Worm (Caenorhabditis elegans) whole organism, mixed stage, embryonic: ENCODE measurements around the gene str-134.
A peak's percentile ranks its signal among the peaks of the same experiment; 100 is the strongest.

ENCODE experiments used
- M03D4.4 ChIP-seq: sonication (generic microtip); optimal IDR thresholded peaks from 2 replicates; lab custom pipeline; 2017; ENCODE audit warnings: mild to moderate bottlenecking, missing genetic modification characterization, missing compliant biosample characterization
- blmp-1 ChIP-seq: fragments of 150-350 bp; optimal IDR thresholded peaks from 2 replicates; lab custom pipeline; 2014; ENCODE audit warnings: missing biosample characterization, missing genetic modification characterization
- ceh-39 ChIP-seq: fragments of 150-350 bp; optimal IDR thresholded peaks from 2 replicates; lab custom pipeline; 2014; ENCODE audit warnings: missing biosample characterization, missing genetic modification characterization
- ceh-43 ChIP-seq: fragments of 200-800 bp; sonication (Bioruptor generic); optimal IDR thresholded peaks from 2 replicates; lab custom pipeline; 2018; ENCODE audit warnings: mild to moderate bottlenecking, missing genetic modification characterization, moderate library complexity, missing compliant biosample characterization
- ceh-83 ChIP-seq: fragments of 200-800 bp; sonication (Bioruptor generic); optimal IDR thresholded peaks from 2 replicates; lab custom pipeline; 2018; ENCODE audit warnings: mild to moderate bottlenecking, missing genetic modification characterization, missing compliant biosample characterization
- ces-1 ChIP-seq: fragments of 150-350 bp; optimal IDR thresholded peaks from 2 replicates; lab custom pipeline; 2014; ENCODE audit warnings: missing biosample characterization, missing genetic modification reagents, missing genetic modification characterization
- cnd-1 ChIP-seq: fragments of 200-800 bp; sonication (Bioruptor generic); optimal IDR thresholded peaks from 2 replicates; lab custom pipeline; 2018; ENCODE audit warnings: mild to moderate bottlenecking, missing genetic modification characterization, missing compliant biosample characterization
- drap-1 ChIP-seq: fragments of 200-800 bp; sonication (Bioruptor generic); optimal IDR thresholded peaks from 3 replicates; lab custom pipeline; 2018; ENCODE audit warnings: mild to moderate bottlenecking, missing genetic modification characterization, missing compliant biosample characterization
- elt-1 ChIP-seq: sonication (generic microtip); optimal IDR thresholded peaks from 2 replicates; lab custom pipeline; 2017; ENCODE audit warnings: missing genetic modification characterization, mild to moderate bottlenecking, missing compliant biosample characterization, antibody characterized with exemption, moderate library complexity, borderline replicate concordance; ENCODE audit not compliant: insufficient read depth
- flh-1 ChIP-seq: fragments of 200-800 bp; sonication (Bioruptor generic); optimal IDR thresholded peaks from 2 replicates; lab custom pipeline; 2018; ENCODE audit warnings: mild to moderate bottlenecking, missing genetic modification characterization, moderate library complexity, missing compliant biosample characterization
- hlh-1 ChIP-seq: fragments of 150-350 bp; optimal IDR thresholded peaks from 2 replicates; lab custom pipeline; 2014; ENCODE audit warnings: missing biosample characterization, missing genetic modification reagents, missing genetic modification characterization
- lin-13 ChIP-seq: fragments of 150-350 bp; optimal IDR thresholded peaks from 2 replicates; lab custom pipeline; 2014; ENCODE audit warnings: missing biosample characterization, missing genetic modification characterization
- lsy-2 ChIP-seq: fragments of 150-350 bp; optimal IDR thresholded peaks from 2 replicates; lab custom pipeline; 2014; ENCODE audit warnings: missing biosample characterization, missing genetic modification characterization
- mab-5 ChIP-seq: fragments of 150-350 bp; optimal IDR thresholded peaks from 2 replicates; lab custom pipeline; 2014; ENCODE audit warnings: missing biosample characterization, missing genetic modification characterization
- mep-1 ChIP-seq: fragments of 150-350 bp; optimal IDR thresholded peaks from 2 replicates; lab custom pipeline; 2017; ENCODE audit warnings: missing biosample characterization, missing genetic modification reagents, missing genetic modification characterization, inconsistent platforms
- nhr-12 ChIP-seq: fragments of 150-350 bp; optimal IDR thresholded peaks from 2 replicates; lab custom pipeline; 2014; ENCODE audit warnings: missing biosample characterization, missing genetic modification characterization
- nhr-2 ChIP-seq: fragments of 150-350 bp; optimal IDR thresholded peaks from 2 replicates; lab custom pipeline; 2014; ENCODE audit warnings: missing biosample characterization, missing genetic modification characterization
- nhr-237 ChIP-seq: fragments of 150-350 bp; optimal IDR thresholded peaks from 2 replicates; lab custom pipeline; 2014; ENCODE audit warnings: missing biosample characterization, missing genetic modification characterization
- nhr-28 ChIP-seq: fragments of 150-350 bp; optimal IDR thresholded peaks from 2 replicates; lab custom pipeline; 2014; ENCODE audit warnings: missing biosample characterization, missing genetic modification characterization
- nhr-76 ChIP-seq: sonication (generic microtip); optimal IDR thresholded peaks from 2 replicates; lab custom pipeline; 2017; ENCODE audit warnings: missing biosample characterization, missing genetic modification characterization
- pha-4 ChIP-seq: fragments of 150-350 bp; optimal IDR thresholded peaks from 2 replicates; lab custom pipeline; 2018; ENCODE audit warnings: missing biosample characterization, missing genetic modification reagents, missing genetic modification characterization
- snpc-4 ChIP-seq: fragments of 150-350 bp; optimal IDR thresholded peaks from 2 replicates; lab custom pipeline; 2014; ENCODE audit warnings: missing biosample characterization, missing genetic modification characterization
- sptf-1 ChIP-seq: sonication (generic microtip); optimal IDR thresholded peaks from 2 replicates; lab custom pipeline; 2017; ENCODE audit warnings: mild to moderate bottlenecking, missing genetic modification characterization, moderate library complexity, missing compliant biosample characterization
- tbx-8 ChIP-seq: fragments of 200-800 bp; sonication (Bioruptor generic); optimal IDR thresholded peaks from 2 replicates; lab custom pipeline; 2018; ENCODE audit warnings: mild to moderate bottlenecking, missing genetic modification characterization, moderate library complexity, missing compliant biosample characterization
- unc-120 ChIP-seq: sonication (generic microtip); optimal IDR thresholded peaks from 2 replicates; lab custom pipeline; 2017; ENCODE audit warnings: missing genetic modification characterization, missing compliant biosample characterization; ENCODE audit not compliant: poor library complexity, severe bottlenecking
- unc-39 ChIP-seq: fragments of 150-350 bp; optimal IDR thresholded peaks from 2 replicates; lab custom pipeline; 2014; ENCODE audit warnings: missing biosample characterization, missing genetic modification characterization
- unc-62 ChIP-seq: fragments of 150-350 bp; optimal IDR thresholded peaks from 2 replicates; lab custom pipeline; 2014; ENCODE audit warnings: missing biosample characterization, missing genetic modification reagents, missing genetic modification characterization
- zip-8 ChIP-seq: fragments of 150-350 bp; optimal IDR thresholded peaks from 2 replicates; lab custom pipeline; 2014; ENCODE audit warnings: missing biosample characterization, missing genetic modification characterization
- ztf-11 ChIP-seq: fragments of 150-350 bp; optimal IDR thresholded peaks from 2 replicates; lab custom pipeline; 2014; ENCODE audit warnings: missing biosample characterization, missing genetic modification characterization

str-134 gene

DNA sequence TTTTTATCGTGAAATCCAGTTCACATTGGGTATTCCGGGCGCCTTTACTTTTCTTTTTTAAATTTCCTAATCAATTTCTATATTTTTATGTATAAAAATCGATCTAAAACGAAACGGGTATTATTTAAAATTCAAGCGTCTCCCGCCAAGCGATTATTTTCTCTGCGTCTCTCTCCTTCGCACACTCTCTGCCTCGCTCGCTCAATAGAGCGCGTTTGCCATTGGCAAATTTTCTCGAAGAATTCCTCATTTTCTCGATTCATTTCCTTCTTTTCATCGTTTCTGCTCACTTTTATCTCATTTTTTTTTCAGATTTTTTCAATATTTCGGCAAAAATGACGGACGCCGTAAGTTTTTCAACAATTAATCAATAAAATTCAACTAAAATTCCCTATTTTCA is 29.8 kb downstream of the str-134 start, which contains the start of gene sti-1 (continued):
- TF ChIP-seq snpc-4 (no peak), zip-8 (tag; lab: Kevin White, UChicago) (no peak), unc-62 (GFP tag; lab: Kevin White, UChicago) (peak; percentile 48)

DNA sequence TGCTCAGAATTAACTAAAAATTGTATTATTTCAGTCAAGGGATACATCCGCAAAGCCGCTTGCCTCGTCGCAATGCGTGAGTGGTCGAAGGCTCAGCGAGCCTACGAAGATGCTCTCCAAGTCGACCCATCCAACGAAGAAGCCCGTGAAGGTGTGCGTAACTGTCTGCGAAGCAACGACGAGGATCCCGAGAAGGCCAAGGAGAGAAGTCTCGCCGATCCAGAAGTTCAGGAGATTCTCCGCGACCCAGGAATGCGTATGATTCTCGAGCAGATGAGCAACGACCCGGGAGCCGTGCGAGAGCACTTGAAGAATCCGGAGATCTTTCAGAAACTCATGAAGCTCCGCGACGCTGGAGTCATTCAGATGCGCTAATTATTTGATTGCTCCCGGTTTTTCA is 30.9 kb downstream of the str-134 start:
- TF ChIP-seq flh-1 (GFP tag; lab: Kevin White, UChicago) (no peak), unc-39 (tag; lab: Kevin White, UChicago) (no peak)
- TF ChIP-seq, all 35 proteins: peak for 0

DNA sequence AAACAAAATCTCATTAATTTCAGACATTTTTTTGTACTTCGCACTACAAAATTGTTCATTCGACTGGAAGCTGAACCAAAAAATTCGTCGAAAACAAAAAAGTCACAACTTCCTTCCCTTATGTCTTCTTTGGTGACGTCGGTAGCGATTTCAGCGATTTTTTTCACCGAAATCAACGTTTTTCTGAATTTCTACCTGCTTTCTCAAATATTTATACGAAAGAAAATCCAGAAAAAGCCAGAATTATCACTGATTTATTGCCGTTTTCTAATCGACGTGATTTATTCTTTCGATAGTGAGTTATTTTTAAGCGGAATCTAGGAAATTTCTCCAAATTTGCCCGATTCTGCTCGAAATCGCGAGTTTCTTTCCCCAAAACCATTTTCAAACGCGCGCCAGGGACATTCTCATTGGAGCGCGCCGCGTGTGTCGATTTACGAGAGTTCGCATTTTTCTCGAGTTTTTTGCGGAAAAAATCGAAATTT is 31.5 kb downstream of the str-134 start, which contains the start of gene srbc-58:
Gene srbc-58, plus strand, starts transcription at position 121 of the 485 bp plus-strand sequence.
- TF ChIP-seq mep-1 (tag; lab: Kevin White, UChicago) (peak; percentile 16), mab-5 (no peak)

DNA sequence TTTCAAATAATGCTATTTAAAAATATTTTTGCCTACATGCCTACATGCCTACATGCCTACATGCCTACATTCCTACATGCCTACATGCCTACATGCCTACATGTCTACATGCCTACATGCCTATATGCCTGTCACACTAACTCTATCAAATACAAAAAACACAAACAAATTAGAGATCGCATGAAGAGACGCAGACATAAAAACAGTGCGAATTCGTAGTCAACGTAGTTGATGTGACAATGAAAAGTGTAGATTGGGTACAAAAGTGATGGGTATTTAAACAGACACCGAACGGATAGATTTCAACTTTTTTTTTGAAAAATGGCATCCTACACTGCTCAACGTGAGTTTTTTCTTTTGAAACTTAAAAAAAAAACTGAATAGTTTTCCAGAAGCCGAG is 33.8 kb downstream of the str-134 start, which contains the start of gene R09E12.9:
Gene R09E12.9, plus strand, starts transcription at position 316 of the 400 bp plus-strand sequence.
- no peak for TF ChIP-seq unc-62 (GFP tag; lab: Kevin White, UChicago)
- TF ChIP-seq pha-4 (tag; lab: Kevin White, UChicago): no peak
- TF ChIP-seq ceh-39: no peak
- peak; percentile 83 for TF ChIP-seq nhr-28
- TF ChIP-seq M03D4.4 (tag; lab: Kevin White, UChicago): no peak
- TF ChIP-seq mab-5: no peak
- no peak for TF ChIP-seq unc-120 (tag; lab: Kevin White, UChicago)

DNA sequence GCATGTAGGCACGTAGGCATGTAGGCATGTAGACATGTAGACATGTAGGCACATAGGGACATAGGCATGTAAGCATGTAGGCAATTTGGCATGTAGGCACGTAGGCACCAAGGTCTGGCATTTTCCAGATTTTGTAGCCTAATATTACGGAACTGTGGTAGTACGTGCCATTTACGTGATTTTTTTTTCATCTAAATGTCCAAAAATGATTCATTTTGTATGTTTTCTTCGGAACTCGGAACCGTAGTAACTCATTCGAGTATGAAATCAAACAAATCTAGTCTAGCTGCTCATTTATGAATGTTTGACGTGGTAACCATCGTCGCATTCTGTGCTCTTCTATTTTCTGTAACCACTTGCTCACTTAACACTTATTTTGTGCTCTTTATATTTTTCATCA is 34.9 kb downstream of the str-134 start, which contains the start of gene srbc-59:
Gene srbc-59, plus strand, starts transcription at position 301 of the 400 bp plus-strand sequence.
- TF ChIP-seq ceh-43 (GFP tag; lab: Kevin White, UChicago): no peak
- TF ChIP-seq tbx-8: no peak
- TF ChIP-seq ceh-39: no peak
- no peak for TF ChIP-seq pha-4 (tag; lab: Kevin White, UChicago)
- TF ChIP-seq snpc-4: no peak
- TF ChIP-seq nhr-2 (tag; lab: Kevin White, UChicago): no peak
- no peak for TF ChIP-seq drap-1 (GFP tag; lab: Kevin White, UChicago)

DNA sequence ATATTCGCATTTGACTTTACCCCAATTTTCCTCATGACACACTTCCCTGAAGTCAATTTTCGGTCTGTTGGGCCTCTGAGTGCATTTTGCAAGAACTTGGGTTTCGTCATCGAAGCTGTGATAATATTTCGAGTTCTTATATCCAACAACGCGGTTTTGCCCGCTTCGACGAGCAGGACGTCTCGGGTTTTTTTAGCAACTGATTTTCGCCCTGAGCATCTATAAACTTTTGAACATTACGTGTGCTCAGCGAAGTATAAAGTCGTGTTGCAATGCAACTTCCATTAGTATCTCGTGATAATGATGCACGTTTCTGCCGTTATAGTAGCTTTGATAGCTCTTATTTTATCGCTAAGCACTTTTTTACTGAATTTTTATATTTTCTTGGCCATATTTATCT is 36.6 kb downstream of the str-134 start, which contains the start of gene srbc-60:
Gene srbc-60, plus strand, starts transcription at position 301 of the 400 bp plus-strand sequence.
- TF ChIP-seq tbx-8 (no peak), lsy-2 (tag; lab: Kevin White, UChicago) (no peak), snpc-4 (no peak), ceh-43 (GFP tag; lab: Kevin White, UChicago) (no peak), ztf-11 (tag; lab: Kevin White, UChicago) (no peak), ces-1 (no peak), sptf-1 (tag; lab: Kevin White, UChicago) (no peak), mab-5 (no peak), elt-1 (no peak), nhr-237 (tag; lab: Kevin White, UChicago) (no peak), nhr-76 (tag; lab: Kevin White, UChicago) (no peak), blmp-1 (no peak), nhr-2 (tag; lab: Kevin White, UChicago) (no peak), ceh-39 (no peak)
- TF ChIP-seq, all 35 proteins: peak for 0

DNA sequence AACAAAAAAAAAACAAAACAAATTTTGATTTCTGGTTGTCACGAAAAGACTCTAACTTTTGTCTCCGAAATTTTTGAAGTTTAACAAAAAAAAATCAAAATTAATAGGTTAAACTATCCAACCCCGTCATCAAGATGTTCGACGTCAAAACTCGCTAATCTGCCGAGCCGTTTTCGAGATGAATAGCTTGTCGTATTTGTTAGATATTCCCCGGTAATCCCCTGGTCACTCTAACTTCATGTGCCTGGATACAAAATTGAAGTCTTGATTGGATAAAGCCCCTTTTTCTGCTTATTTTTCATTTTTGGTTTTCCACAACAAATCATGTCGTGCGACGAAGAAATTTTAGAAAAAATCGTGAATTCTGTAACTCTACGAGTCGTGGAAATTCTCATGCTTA is 39.0 kb downstream of the str-134 start, which contains the start of gene srab-16:
Gene srab-16, plus strand, starts transcription at position 301 of the 400 bp plus-strand sequence.
- TF ChIP-seq M03D4.4 (tag; lab: Kevin White, UChicago) (no peak), ztf-11 (tag; lab: Kevin White, UChicago) (no peak), blmp-1 (no peak), cnd-1 (tag; lab: Kevin White, UChicago) (no peak), mab-5 (no peak), lin-13 (tag; lab: Kevin White, UChicago) (no peak), ces-1 (no peak), hlh-1 (tag; lab: Kevin White, UChicago) (no peak), nhr-12 (no peak), nhr-76 (tag; lab: Kevin White, UChicago) (no peak), ceh-83 (GFP tag; lab: Kevin White, UChicago) (no peak), zip-8 (tag; lab: Kevin White, UChicago) (no peak)
